ENCODE assay signal across 1 fruit fly cellular context in the genomic region with DNA sequence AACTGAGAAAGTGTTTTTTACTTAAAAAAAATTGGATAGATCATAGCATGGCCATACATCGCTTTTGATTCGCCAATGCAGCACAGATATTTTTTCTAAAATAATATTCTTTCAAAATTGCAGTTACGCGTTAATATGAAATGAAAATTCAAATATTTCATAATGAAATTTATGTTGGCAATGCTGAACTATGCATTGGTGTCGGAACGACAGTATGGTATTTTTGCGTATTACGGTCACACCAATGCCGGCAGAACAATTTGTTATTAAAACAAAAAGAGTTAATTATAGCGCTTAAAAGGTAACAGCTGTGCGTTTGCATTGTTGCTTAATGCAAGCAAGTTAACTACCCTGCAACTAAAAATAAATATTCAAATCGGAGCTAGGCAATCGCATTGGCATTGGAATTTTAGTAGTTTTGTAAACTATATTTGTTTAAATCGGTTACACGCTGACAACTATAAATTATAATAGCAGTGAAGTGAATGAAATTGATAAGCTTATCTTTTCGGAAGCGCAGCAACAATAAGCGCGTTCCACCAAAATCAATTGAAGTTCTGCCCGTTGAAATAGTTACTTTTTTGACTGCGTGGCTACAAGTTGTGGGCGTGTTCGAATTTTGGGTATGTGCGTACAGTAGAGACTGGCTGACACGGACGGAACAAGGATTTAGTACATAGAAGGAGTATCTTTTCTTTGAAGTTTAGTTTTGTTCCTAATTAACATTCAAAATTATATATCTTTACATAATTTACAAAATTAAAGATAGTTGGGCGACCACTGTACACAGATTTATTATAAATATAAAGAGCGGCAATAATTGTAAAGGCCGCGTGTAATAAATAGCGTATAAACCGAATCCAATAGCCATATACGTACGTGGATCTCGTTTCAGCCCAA.
TF ChIP-seq lines count a peak whose summit lies in the region.

A gene (plus strand): TSS at position 210 of the 900 bp plus-strand sequence.

TF ChIP-seq in whole organism, embryonic, 481 proteins besides CTCF, POLR2A, EP300 and RAD21 (continued from another document and continues in another):
- TF ChIP-seq HmgZ (tag; optimal IDR thresholded peaks at IDR 0.05; lab: Kevin White, UChicago) (peak; percentile 16), unpg (GFP tag; optimal IDR thresholded peaks at IDR 0.05; lab: Kevin White, UChicago) (peak; percentile 84), amos (GFP tag; IDR thresholded peaks at IDR 0.05; lab: Robert Waterston, UW; ENCODE audit: partially characterized antibody) (peak; percentile 11; the same call in 1 of the 2 replicates), bab2 (GFP tag; optimal IDR thresholded peaks at IDR 0.05; lab: Kevin White, UChicago) (peak; percentile 44), CG8359 (GFP tag; optimal IDR thresholded peaks at IDR 0.05; lab: Kevin White, UChicago; ENCODE audit: borderline replicate concordance) (no peak), Deaf1 (tag; optimal IDR thresholded peaks at IDR 0.05; lab: Kevin White, UChicago) (peak; percentile 52), Hmr (GFP tag; optimal IDR thresholded peaks at IDR 0.05; lab: Kevin White, UChicago) (peak; percentile 84), jumu (GFP tag; optimal IDR thresholded peaks at IDR 0.05; lab: Kevin White, UChicago) (peak; percentile 26), CG2875 (GFP tag; optimal IDR thresholded peaks at IDR 0.05; lab: Kevin White, UChicago) (peak; percentile 65), hkb (optimal IDR thresholded peaks at IDR 0.05; lab: Kevin White, UChicago) (no peak), hkb (GFP tag; IDR thresholded peaks at IDR 0.05; lab: Robert Waterston, UW) (peak; percentile 78), CG17328 (GFP tag; IDR thresholded peaks at IDR 0.05; lab: Robert Waterston, UW) (peak; percentile 71), CG11695 (GFP tag; IDR thresholded peaks at IDR 0.05; lab: Robert Waterston, UW) (peak; percentile 68), CG12071 (GFP tag; optimal IDR thresholded peaks at IDR 0.05; lab: Kevin White, UChicago) (no peak), CG9437 (GFP tag; optimal IDR thresholded peaks at IDR 0.05; lab: Kevin White, UChicago) (peak; percentile 31), mirr (GFP tag; optimal IDR thresholded peaks at IDR 0.05; lab: Kevin White, UChicago) (no peak), CHES-1-like (GFP tag; optimal IDR thresholded peaks at IDR 0.05; lab: Kevin White, UChicago) (no peak), nerfin-2 (GFP tag; IDR thresholded peaks at IDR 0.05; lab: Robert Waterston, UW; ENCODE audit: partially characterized antibody) (no peak), CG31388 (GFP tag; optimal IDR thresholded peaks at IDR 0.05; lab: Kevin White, UChicago) (no peak), Bteb2 (GFP tag; optimal IDR thresholded peaks at IDR 0.05; lab: Kevin White, UChicago) (peak; percentile 20), seq (GFP tag; IDR thresholded peaks at IDR 0.05; lab: Robert Waterston, UW) (peak; percentile 73), hth (optimal IDR thresholded peaks at IDR 0.05; lab: Kevin White, UChicago) (no peak), dati (GFP tag; IDR thresholded peaks at IDR 0.05; lab: Robert Waterston, UW) (peak; percentile 24; the same call in 1 of the 2 replicates), dmrt99B (tag; optimal IDR thresholded peaks at IDR 0.05; lab: Kevin White, UChicago) (peak; percentile 87), cg (GFP tag; optimal IDR thresholded peaks at IDR 0.05; lab: Kevin White, UChicago) (no peak), sens-2 (GFP tag; IDR thresholded peaks at IDR 0.05; lab: Robert Waterston, UW) (peak; percentile 26; the same call in 1 of the 2 replicates), CG10209 (GFP tag; optimal IDR thresholded peaks at IDR 0.05; lab: Kevin White, UChicago) (peak; percentile 71), CG2712 (tag; optimal IDR thresholded peaks at IDR 0.05; lab: Kevin White, UChicago) (peak; percentile 76), kay (GFP tag; optimal IDR thresholded peaks at IDR 0.05; lab: Kevin White, UChicago) (no peak), Doc2 (GFP tag; IDR thresholded peaks at IDR 0.05; lab: Robert Waterston, UW) (no peak), ftz-f1 (GFP tag; optimal IDR thresholded peaks at IDR 0.05; lab: Kevin White, UChicago) (no peak), CG14667 (GFP tag; IDR thresholded peaks at IDR 0.05; lab: Robert Waterston, UW) (peak; percentile 44), Dll (GFP tag; IDR thresholded peaks at IDR 0.05; lab: Robert Waterston, UW; ENCODE audit: partially characterized antibody) (no peak), dan (GFP tag; IDR thresholded peaks at IDR 0.05; lab: Robert Waterston, UW) (no peak), exex (tag; optimal IDR thresholded peaks at IDR 0.05; lab: Kevin White, UChicago) (peak; percentile 48), yki (optimal IDR thresholded peaks at IDR 0.05; lab: Kevin White, UChicago) (no peak), wek (GFP tag; optimal IDR thresholded peaks at IDR 0.05; lab: Kevin White, UChicago) (peak; percentile 6), croc (GFP tag; conservative IDR thresholded peaks at IDR 0.05; lab: Robert Waterston, UW) (peak; percentile 45; the same call in 2 of the 3 replicates), Dad (GFP tag; optimal IDR thresholded peaks at IDR 0.05; lab: Kevin White, UChicago) (no peak), Mrtf (GFP tag; IDR thresholded peaks at IDR 0.05; lab: Robert Waterston, UW) (peak; percentile 75), CG34224 (GFP tag; IDR thresholded peaks at IDR 0.05; lab: Robert Waterston, UW; ENCODE audit: partially characterized antibody) (no peak), Six4 (GFP tag; optimal IDR thresholded peaks at IDR 0.05; lab: Kevin White, UChicago) (peak; percentile 66), ara (GFP tag; IDR thresholded peaks at IDR 0.05; lab: Robert Waterston, UW) (peak; percentile 60; the same call in 1 of the 2 replicates), disco-r (GFP tag; optimal IDR thresholded peaks at IDR 0.05; lab: Kevin White, UChicago) (no peak), Hsf (GFP tag; optimal IDR thresholded peaks at IDR 0.05; lab: Kevin White, UChicago) (peak; percentile 44), ro (GFP tag; IDR thresholded peaks at IDR 0.05; lab: Robert Waterston, UW) (no peak), Ets65A (GFP tag; lab: Kevin White, UChicago) (no peak), crp (GFP tag; optimal IDR thresholded peaks at IDR 0.05; lab: Kevin White, UChicago) (no peak), Hr3 (GFP tag; optimal IDR thresholded peaks at IDR 0.05; lab: Kevin White, UChicago) (peak; percentile 57), row (GFP tag; IDR thresholded peaks at IDR 0.05; lab: Robert Waterston, UW) (peak; percentile 81), CG7556 (GFP tag; optimal IDR thresholded peaks at IDR 0.05; lab: Kevin White, UChicago) (peak; percentile 67), otp (GFP tag; IDR thresholded peaks at IDR 0.05; lab: Robert Waterston, UW) (peak; percentile 59; the same call in 1 of the 3 replicates), CG6254 (GFP tag; optimal IDR thresholded peaks at IDR 0.05; lab: Kevin White, UChicago) (peak; percentile 41), CG8478 (optimal IDR thresholded peaks at IDR 0.05; lab: Kevin White, UChicago) (no peak), CG3995 (GFP tag; optimal IDR thresholded peaks at IDR 0.05; lab: Kevin White, UChicago) (peak; percentile 30), jigr1 (GFP tag; IDR thresholded peaks at IDR 0.05; lab: Robert Waterston, UW) (0 out of 3 replicates have a peak, but pooled peaks have one; percentile 22), CG5180 (GFP tag; optimal IDR thresholded peaks at IDR 0.05; lab: Kevin White, UChicago) (peak; percentile 25), emc (GFP tag; optimal IDR thresholded peaks at IDR 0.05; lab: Kevin White, UChicago) (no peak), CG11504 (tag; optimal IDR thresholded peaks at IDR 0.05; lab: Kevin White, UChicago) (peak; percentile 76), NC2α (GFP tag; optimal IDR thresholded peaks at IDR 0.05; lab: Kevin White, UChicago) (no peak), dmrt11E (tag; optimal IDR thresholded peaks at IDR 0.05; lab: Kevin White, UChicago) (peak; percentile 61), NK7.1 (GFP tag; optimal IDR thresholded peaks at IDR 0.05; lab: Kevin White, UChicago) (no peak), nau (GFP tag; optimal IDR thresholded peaks at IDR 0.05; lab: Kevin White, UChicago) (peak; percentile 65), Gug (GFP tag; IDR thresholded peaks at IDR 0.05; lab: Robert Waterston, UW) (peak; percentile 78), CG6689 (GFP tag; IDR thresholded peaks at IDR 0.05; lab: Robert Waterston, UW) (peak; percentile 82), CG30403 (GFP tag; optimal IDR thresholded peaks at IDR 0.05; lab: Kevin White, UChicago) (peak; percentile 76), CG34422 (GFP tag; IDR thresholded peaks at IDR 0.05; lab: Robert Waterston, UW) (peak; percentile 74), Sox102F (GFP tag; optimal IDR thresholded peaks at IDR 0.05; lab: Kevin White, UChicago) (peak; percentile 74), esg (GFP tag; conservative IDR thresholded peaks at IDR 0.05; lab: Robert Waterston, UW) (peak; percentile 70), CG17385 (GFP tag; optimal IDR thresholded peaks at IDR 0.05; lab: Kevin White, UChicago) (peak; percentile 68), CG2120 (GFP tag; optimal IDR thresholded peaks at IDR 0.05; lab: Kevin White, UChicago) (peak; percentile 80), HLH54F (GFP tag; optimal IDR thresholded peaks at IDR 0.05; lab: Kevin White, UChicago) (peak; percentile 33), jing (GFP tag; optimal IDR thresholded peaks at IDR 0.05; lab: Kevin White, UChicago) (peak; percentile 44), Dp (GFP tag; optimal IDR thresholded peaks at IDR 0.05; lab: Kevin White, UChicago) (peak; percentile 53), tin (GFP tag; optimal IDR thresholded peaks at IDR 0.05; lab: Kevin White, UChicago) (peak; percentile 65), fru (optimal IDR thresholded peaks at IDR 0.05; lab: Kevin White, UChicago) (no peak), CG2116 (GFP tag; optimal IDR thresholded peaks at IDR 0.05; lab: Kevin White, UChicago) (no peak), Mad (GFP tag; optimal IDR thresholded peaks at IDR 0.05; lab: Kevin White, UChicago) (peak; percentile 28), CG4328 (GFP tag; optimal IDR thresholded peaks at IDR 0.05; lab: Kevin White, UChicago) (no peak), ap (GFP tag; IDR thresholded peaks at IDR 0.05; lab: Robert Waterston, UW) (peak; percentile 65), CG12659 (GFP tag; optimal IDR thresholded peaks at IDR 0.05; lab: Kevin White, UChicago) (peak; percentile 63), E2f2 (GFP tag; IDR thresholded peaks at IDR 0.05; lab: Robert Waterston, UW) (peak; percentile 60), Hey (tag; optimal IDR thresholded peaks at IDR 0.05; lab: Kevin White, UChicago) (no peak), z (GFP tag; IDR thresholded peaks at IDR 0.05; lab: Robert Waterston, UW) (no peak), ttk (GFP tag; IDR thresholded peaks at IDR 0.05; lab: Robert Waterston, UW) (peak; percentile 71), crc (GFP tag; optimal IDR thresholded peaks at IDR 0.05; lab: Kevin White, UChicago) (no peak), HLH4C (GFP tag; IDR thresholded peaks at IDR 0.05; lab: Robert Waterston, UW; ENCODE audit: partially characterized antibody) (no peak), cato (GFP tag; optimal IDR thresholded peaks at IDR 0.05; lab: Kevin White, UChicago; ENCODE audit: borderline replicate concordance) (no peak), CG2678 (tag; optimal IDR thresholded peaks at IDR 0.05; lab: Kevin White, UChicago) (peak; percentile 82), cad (GFP tag; optimal IDR thresholded peaks at IDR 0.05; lab: Kevin White, UChicago) (no peak), H2.0 (GFP tag; IDR thresholded peaks at IDR 0.05; lab: Robert Waterston, UW) (peak; percentile 56), HmgD (GFP tag; optimal IDR thresholded peaks at IDR 0.05; lab: Kevin White, UChicago) (no peak), CG12236 (GFP tag; optimal IDR thresholded peaks at IDR 0.05; lab: Kevin White, UChicago) (no peak), CG17568 (GFP tag; optimal IDR thresholded peaks at IDR 0.05; lab: Kevin White, UChicago) (peak; percentile 35), btn (GFP tag; optimal IDR thresholded peaks at IDR 0.05; lab: Kevin White, UChicago) (no peak), Adf1 (GFP tag; IDR thresholded peaks at IDR 0.05; lab: Robert Waterston, UW) (peak; percentile 17; the same call in 1 of the 2 replicates), CG18262 (tag; optimal IDR thresholded peaks at IDR 0.05; lab: Kevin White, UChicago) (peak; percentile 71), maf-S (GFP tag; optimal IDR thresholded peaks at IDR 0.05; lab: Kevin White, UChicago) (no peak), ind (GFP tag; optimal IDR thresholded peaks at IDR 0.05; lab: Kevin White, UChicago) (peak; percentile 59), mam (GFP tag; optimal IDR thresholded peaks at IDR 0.05; lab: Kevin White, UChicago) (peak; percentile 61), nom (GFP tag; optimal IDR thresholded peaks at IDR 0.05; lab: Kevin White, UChicago) (no peak), kah (GFP tag; optimal IDR thresholded peaks at IDR 0.05; lab: Kevin White, UChicago) (peak; percentile 19), org-1 (GFP tag; optimal IDR thresholded peaks at IDR 0.05; lab: Kevin White, UChicago) (peak; percentile 64), bbx (GFP tag; IDR thresholded peaks at IDR 0.05; lab: Robert Waterston, UW; ENCODE audit: partially characterized antibody) (no peak), CG15514 (GFP tag; optimal IDR thresholded peaks at IDR 0.05; lab: Kevin White, UChicago) (peak; percentile 42), peb (GFP tag; IDR thresholded peaks at IDR 0.05; lab: Robert Waterston, UW) (peak; percentile 41; the same call in 1 of the 2 replicates), Lhr (GFP tag; optimal IDR thresholded peaks at IDR 0.05; lab: Kevin White, UChicago) (no peak), Sin3A (optimal IDR thresholded peaks at IDR 0.05; lab: Kevin White, UChicago) (no peak), ab (GFP tag; optimal IDR thresholded peaks at IDR 0.05; lab: Kevin White, UChicago) (no peak), MTF-1 (GFP tag; optimal IDR thresholded peaks at IDR 0.05; lab: Kevin White, UChicago; ENCODE audit: borderline replicate concordance) (peak; percentile 43), CG3838 (GFP tag; optimal IDR thresholded peaks at IDR 0.05; lab: Kevin White, UChicago) (no peak), CG6854 (GFP tag; optimal IDR thresholded peaks at IDR 0.05; lab: Kevin White, UChicago) (peak; percentile 56), CG10274 (GFP tag; optimal IDR thresholded peaks at IDR 0.05; lab: Kevin White, UChicago) (no peak), ci (GFP tag; IDR thresholded peaks at IDR 0.05; lab: Robert Waterston, UW) (peak; percentile 89), CG6175 (GFP tag; IDR thresholded peaks at IDR 0.05; lab: Robert Waterston, UW) (0 out of 3 replicates have a peak, but pooled peaks have one; percentile 9), ken (GFP tag; IDR thresholded peaks at IDR 0.05; lab: Robert Waterston, UW) (peak; percentile 87; the same call in 2 of the 3 replicates), gt (GFP tag; IDR thresholded peaks at IDR 0.05; lab: Robert Waterston, UW) (no peak), salm (tag; optimal IDR thresholded peaks at IDR 0.05; lab: Kevin White, UChicago) (peak; percentile 42), pfk (GFP tag; optimal IDR thresholded peaks at IDR 0.05; lab: Kevin White, UChicago) (no peak), Dfd (GFP tag; optimal IDR thresholded peaks at IDR 0.05; lab: Kevin White, UChicago) (no peak)
